Worm (Caenorhabditis elegans) whole organism, mixed stage, embryonic: ENCODE measurements around the gene fbxb-85.

Source experiments
- M03D4.4 ChIP-seq: sonication (generic microtip); optimal IDR thresholded peaks from 2 replicates; lab custom pipeline; 2017; ENCODE audit warnings: mild to moderate bottlenecking, missing genetic modification characterization, missing compliant biosample characterization
- bed-3 ChIP-seq: fragments of 200-800 bp; sonication (Bioruptor generic); optimal IDR thresholded peaks from 3 replicates; lab custom pipeline; 2018; ENCODE audit warnings: mild to moderate bottlenecking, missing genetic modification characterization, moderate library complexity, missing compliant biosample characterization
- blmp-1 ChIP-seq: fragments of 150-350 bp; optimal IDR thresholded peaks from 2 replicates; lab custom pipeline; 2014; ENCODE audit warnings: missing biosample characterization, missing genetic modification characterization
- ceh-39 ChIP-seq: fragments of 150-350 bp; optimal IDR thresholded peaks from 2 replicates; lab custom pipeline; 2014; ENCODE audit warnings: missing biosample characterization, missing genetic modification characterization
- ceh-43 ChIP-seq: fragments of 200-800 bp; sonication (Bioruptor generic); optimal IDR thresholded peaks from 2 replicates; lab custom pipeline; 2018; ENCODE audit warnings: mild to moderate bottlenecking, missing genetic modification characterization, moderate library complexity, missing compliant biosample characterization
- ceh-83 ChIP-seq: fragments of 200-800 bp; sonication (Bioruptor generic); optimal IDR thresholded peaks from 2 replicates; lab custom pipeline; 2018; ENCODE audit warnings: mild to moderate bottlenecking, missing genetic modification characterization, missing compliant biosample characterization
- ces-1 ChIP-seq: fragments of 150-350 bp; optimal IDR thresholded peaks from 2 replicates; lab custom pipeline; 2014; ENCODE audit warnings: missing biosample characterization, missing genetic modification reagents, missing genetic modification characterization
- cnd-1 ChIP-seq: fragments of 200-800 bp; sonication (Bioruptor generic); optimal IDR thresholded peaks from 2 replicates; lab custom pipeline; 2018; ENCODE audit warnings: mild to moderate bottlenecking, missing genetic modification characterization, missing compliant biosample characterization
- drap-1 ChIP-seq: fragments of 200-800 bp; sonication (Bioruptor generic); optimal IDR thresholded peaks from 3 replicates; lab custom pipeline; 2018; ENCODE audit warnings: mild to moderate bottlenecking, missing genetic modification characterization, missing compliant biosample characterization
- elt-1 ChIP-seq: sonication (generic microtip); optimal IDR thresholded peaks from 2 replicates; lab custom pipeline; 2017; ENCODE audit warnings: missing genetic modification characterization, mild to moderate bottlenecking, missing compliant biosample characterization, antibody characterized with exemption, moderate library complexity, borderline replicate concordance; ENCODE audit not compliant: insufficient read depth
- elt-3 ChIP-seq: fragments of 150-350 bp; optimal IDR thresholded peaks from 2 replicates; lab custom pipeline; 2014; ENCODE audit warnings: missing biosample characterization, missing genetic modification characterization
- flh-1 ChIP-seq: fragments of 200-800 bp; sonication (Bioruptor generic); optimal IDR thresholded peaks from 2 replicates; lab custom pipeline; 2018; ENCODE audit warnings: mild to moderate bottlenecking, missing genetic modification characterization, moderate library complexity, missing compliant biosample characterization
- ham-2 ChIP-seq: fragments of 200-800 bp; sonication (Bioruptor generic); optimal IDR thresholded peaks from 2 replicates; lab custom pipeline; 2018; ENCODE audit warnings: mild to moderate bottlenecking, missing genetic modification characterization, missing compliant biosample characterization
- hlh-1 ChIP-seq: fragments of 150-350 bp; optimal IDR thresholded peaks from 2 replicates; lab custom pipeline; 2014; ENCODE audit warnings: missing biosample characterization, missing genetic modification reagents, missing genetic modification characterization
- lin-13 ChIP-seq: fragments of 150-350 bp; optimal IDR thresholded peaks from 2 replicates; lab custom pipeline; 2014; ENCODE audit warnings: missing biosample characterization, missing genetic modification characterization
- lin-32 ChIP-seq: fragments of 200-800 bp; sonication (Bioruptor generic); optimal IDR thresholded peaks from 2 replicates; lab custom pipeline; 2018; ENCODE audit warnings: mild to moderate bottlenecking, missing genetic modification characterization, missing compliant biosample characterization
- lsy-2 ChIP-seq: fragments of 150-350 bp; optimal IDR thresholded peaks from 2 replicates; lab custom pipeline; 2014; ENCODE audit warnings: missing biosample characterization, missing genetic modification characterization
- mab-5 ChIP-seq: fragments of 150-350 bp; optimal IDR thresholded peaks from 2 replicates; lab custom pipeline; 2014; ENCODE audit warnings: missing biosample characterization, missing genetic modification characterization
- mep-1 ChIP-seq: fragments of 150-350 bp; optimal IDR thresholded peaks from 2 replicates; lab custom pipeline; 2017; ENCODE audit warnings: missing biosample characterization, missing genetic modification reagents, missing genetic modification characterization, inconsistent platforms
- mls-2 ChIP-seq: sonication (generic microtip); optimal IDR thresholded peaks from 2 replicates; lab custom pipeline; 2016; ENCODE audit warnings: mild to moderate bottlenecking, missing genetic modification characterization, moderate library complexity, missing compliant biosample characterization
- nhr-12 ChIP-seq: fragments of 150-350 bp; optimal IDR thresholded peaks from 2 replicates; lab custom pipeline; 2014; ENCODE audit warnings: missing biosample characterization, missing genetic modification characterization
- nhr-2 ChIP-seq: fragments of 150-350 bp; optimal IDR thresholded peaks from 2 replicates; lab custom pipeline; 2014; ENCODE audit warnings: missing biosample characterization, missing genetic modification characterization
- nhr-237 ChIP-seq: fragments of 150-350 bp; optimal IDR thresholded peaks from 2 replicates; lab custom pipeline; 2014; ENCODE audit warnings: missing biosample characterization, missing genetic modification characterization
- nhr-28 ChIP-seq: fragments of 150-350 bp; optimal IDR thresholded peaks from 2 replicates; lab custom pipeline; 2014; ENCODE audit warnings: missing biosample characterization, missing genetic modification characterization
- nhr-76 ChIP-seq: sonication (generic microtip); optimal IDR thresholded peaks from 2 replicates; lab custom pipeline; 2017; ENCODE audit warnings: missing biosample characterization, missing genetic modification characterization
- pha-4 ChIP-seq: fragments of 150-350 bp; optimal IDR thresholded peaks from 2 replicates; lab custom pipeline; 2018; ENCODE audit warnings: missing biosample characterization, missing genetic modification reagents, missing genetic modification characterization
- sem-2 ChIP-seq: fragments of 200-800 bp; sonication (Bioruptor generic); optimal IDR thresholded peaks from 2 replicates; lab custom pipeline; 2018; ENCODE audit warnings: mild to moderate bottlenecking, missing genetic modification characterization, missing compliant biosample characterization
- snpc-4 ChIP-seq: fragments of 150-350 bp; optimal IDR thresholded peaks from 2 replicates; lab custom pipeline; 2014; ENCODE audit warnings: missing biosample characterization, missing genetic modification characterization
- sptf-1 ChIP-seq: sonication (generic microtip); optimal IDR thresholded peaks from 2 replicates; lab custom pipeline; 2017; ENCODE audit warnings: mild to moderate bottlenecking, missing genetic modification characterization, moderate library complexity, missing compliant biosample characterization
- tbx-8 ChIP-seq: fragments of 200-800 bp; sonication (Bioruptor generic); optimal IDR thresholded peaks from 2 replicates; lab custom pipeline; 2018; ENCODE audit warnings: mild to moderate bottlenecking, missing genetic modification characterization, moderate library complexity, missing compliant biosample characterization
- unc-120 ChIP-seq: sonication (generic microtip); optimal IDR thresholded peaks from 2 replicates; lab custom pipeline; 2017; ENCODE audit warnings: missing genetic modification characterization, missing compliant biosample characterization; ENCODE audit not compliant: poor library complexity, severe bottlenecking
- unc-39 ChIP-seq: fragments of 150-350 bp; optimal IDR thresholded peaks from 2 replicates; lab custom pipeline; 2014; ENCODE audit warnings: missing biosample characterization, missing genetic modification characterization
- unc-62 ChIP-seq: fragments of 150-350 bp; optimal IDR thresholded peaks from 2 replicates; lab custom pipeline; 2014; ENCODE audit warnings: missing biosample characterization, missing genetic modification reagents, missing genetic modification characterization
- zip-8 ChIP-seq: fragments of 150-350 bp; optimal IDR thresholded peaks from 2 replicates; lab custom pipeline; 2014; ENCODE audit warnings: missing biosample characterization, missing genetic modification characterization
- ztf-11 ChIP-seq: fragments of 150-350 bp; optimal IDR thresholded peaks from 2 replicates; lab custom pipeline; 2014; ENCODE audit warnings: missing biosample characterization, missing genetic modification characterization

The fbxb-85 gene

DNA sequence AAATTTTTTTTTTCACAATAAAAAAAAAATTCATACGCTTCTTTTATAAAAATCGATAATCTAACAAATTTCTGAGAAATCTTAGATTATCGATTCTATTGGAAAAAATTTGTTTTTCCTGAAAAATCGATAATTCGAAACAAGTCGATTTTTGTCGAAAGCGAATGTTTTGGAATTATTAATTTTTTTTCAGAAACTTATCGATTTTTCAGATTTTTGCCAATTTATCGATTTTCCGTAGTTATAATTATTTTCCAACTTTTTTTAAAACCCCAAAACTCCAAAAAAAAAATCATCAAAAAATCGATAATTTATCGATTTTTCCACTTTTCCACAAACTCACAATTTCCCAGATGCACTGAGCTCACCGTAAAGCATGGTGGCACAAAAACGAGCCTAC is 12.6 kb upstream of the fbxb-85 start:
- no peak for TF ChIP-seq cnd-1 (tag; lab: Kevin White, UChicago)
- TF ChIP-seq, all 35 proteins: peak for 0

DNA sequence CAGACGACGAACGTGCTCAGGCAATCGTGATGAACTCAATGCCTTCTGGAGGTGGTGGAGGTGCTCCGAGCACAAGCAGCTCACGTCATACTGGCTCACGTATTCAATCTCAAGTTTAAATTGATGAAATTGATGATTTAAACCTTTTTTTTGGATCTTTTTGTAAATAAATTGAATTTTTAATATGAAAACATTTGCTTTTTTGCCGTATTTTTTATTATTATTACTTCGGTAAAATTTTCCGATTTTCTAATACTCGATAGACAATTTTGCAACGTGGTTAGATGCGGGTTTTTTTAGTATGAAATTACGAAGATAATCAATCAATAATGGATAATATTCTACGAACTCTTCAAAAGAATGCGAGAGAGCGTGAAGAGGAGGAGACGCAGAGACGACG is 9.2 kb upstream of the fbxb-85 start, which contains the start of gene oxi-1:
Gene oxi-1 (plus strand): TSS at position 301 of the 400 bp plus-strand sequence.
- TF ChIP-seq lin-13 = no peak

DNA sequence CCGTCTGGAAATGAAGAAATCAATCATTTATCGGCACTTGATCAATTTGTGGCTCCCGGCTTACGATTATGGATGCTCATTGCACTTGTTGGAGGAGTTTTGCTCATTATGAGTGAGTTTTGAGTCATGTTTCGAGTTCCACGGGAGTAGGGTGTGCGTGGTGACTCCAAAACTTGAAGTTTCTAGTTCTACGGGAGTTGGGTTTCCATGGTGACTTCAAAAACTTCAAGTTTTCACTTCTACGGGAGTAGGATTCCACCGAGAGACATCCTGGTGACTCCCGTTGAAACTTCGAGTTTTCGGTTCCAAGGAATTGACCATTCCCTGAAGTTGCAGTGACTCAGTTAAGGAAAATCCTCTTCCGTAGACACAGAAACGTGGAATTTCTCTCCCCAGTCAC is 8.1 kb upstream of the fbxb-85 start:
- no peak for TF ChIP-seq ces-1
- no peak for TF ChIP-seq ztf-11 (tag; lab: Kevin White, UChicago)
- no peak for TF ChIP-seq M03D4.4 (tag; lab: Kevin White, UChicago)
- no peak for TF ChIP-seq flh-1 (GFP tag; lab: Kevin White, UChicago)
- TF ChIP-seq cnd-1 (tag; lab: Kevin White, UChicago) = peak; percentile 77
- TF ChIP-seq sptf-1 (tag; lab: Kevin White, UChicago) = peak; percentile 51
- peak; percentile 35 for TF ChIP-seq bed-3 (GFP tag; lab: Kevin White, UChicago)
- TF ChIP-seq nhr-2 (tag; lab: Kevin White, UChicago) = no peak
- TF ChIP-seq mls-2 (tag; lab: Kevin White, UChicago) = peak; percentile 26
- TF ChIP-seq drap-1 (GFP tag; lab: Kevin White, UChicago) = peak; percentile 33
- no peak for TF ChIP-seq unc-62 (GFP tag; lab: Kevin White, UChicago)
- TF ChIP-seq sem-2 = no peak
- no peak for TF ChIP-seq unc-39
- no peak for TF ChIP-seq hlh-1
- TF ChIP-seq tbx-8 (GFP tag; lab: Kevin White, UChicago) = no peak
- no peak for TF ChIP-seq lsy-2 (tag; lab: Kevin White, UChicago)
- TF ChIP-seq lin-32 (GFP tag; lab: Kevin White, UChicago) = peak; percentile 53
- no peak for TF ChIP-seq elt-3
- TF ChIP-seq ceh-43 (GFP tag; lab: Kevin White, UChicago) = no peak
- no peak for TF ChIP-seq elt-1
- no peak for TF ChIP-seq nhr-237 (tag; lab: Kevin White, UChicago)
- TF ChIP-seq pha-4 = no peak
- no peak for TF ChIP-seq ham-2
- no peak for TF ChIP-seq mep-1
- peak; percentile 68 for TF ChIP-seq ceh-83 (GFP tag; lab: Kevin White, UChicago)
- TF ChIP-seq nhr-12 (tag; lab: Kevin White, UChicago) = no peak
- TF ChIP-seq blmp-1 = no peak
- no peak for TF ChIP-seq unc-120 (tag; lab: Kevin White, UChicago)
- no peak for TF ChIP-seq zip-8 (tag; lab: Kevin White, UChicago)
- TF ChIP-seq ceh-39 (tag; lab: Kevin White, UChicago) = no peak
- TF ChIP-seq nhr-28 (tag; lab: Kevin White, UChicago) = no peak
- no peak for TF ChIP-seq lin-13
- TF ChIP-seq mab-5 (tag; lab: Kevin White, UChicago) = no peak
- TF ChIP-seq snpc-4 (tag; lab: Kevin White, UChicago) = no peak
- TF ChIP-seq nhr-76 = no peak

DNA sequence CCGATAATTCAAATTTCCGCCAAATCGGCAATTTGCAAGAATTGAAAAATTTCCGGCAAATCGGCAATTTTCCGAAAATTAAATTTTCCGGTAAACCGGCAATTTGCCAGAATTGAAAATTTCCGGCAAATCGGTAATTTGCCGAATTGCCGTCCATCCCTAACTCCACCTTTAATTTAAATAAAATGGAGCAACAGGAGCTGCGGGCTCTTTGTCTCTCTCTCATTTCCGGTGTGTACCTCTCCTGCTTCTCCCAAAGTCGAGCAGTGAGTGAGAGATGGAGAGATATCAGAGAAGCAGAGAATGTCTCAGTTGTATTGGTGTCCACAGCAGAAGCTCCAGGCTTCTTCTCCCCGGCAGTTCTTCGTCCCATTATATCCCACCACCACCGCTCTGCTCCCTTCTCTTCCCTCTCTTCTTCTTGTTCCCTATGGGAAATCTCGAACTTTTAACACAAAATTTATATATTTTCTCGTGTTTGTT is 6.7 kb upstream of the fbxb-85 start, which contains the start of gene Y39A1C.1:
Gene Y39A1C.1 (plus strand): TSS at position 51 of the 483 bp plus-strand sequence.
- TF ChIP-seq ceh-83 (GFP tag; lab: Kevin White, UChicago) = no peak
- TF ChIP-seq hlh-1 = peak; percentile 7
- no peak for TF ChIP-seq lin-32 (GFP tag; lab: Kevin White, UChicago)
- no peak for TF ChIP-seq lin-13
- no peak for TF ChIP-seq pha-4
- no peak for TF ChIP-seq mab-5 (tag; lab: Kevin White, UChicago)
- peak; percentile 16 for TF ChIP-seq mls-2 (tag; lab: Kevin White, UChicago)
- no peak for TF ChIP-seq cnd-1 (tag; lab: Kevin White, UChicago)
- TF ChIP-seq ztf-11 (tag; lab: Kevin White, UChicago) = no peak
- peak; percentile 6 for TF ChIP-seq lsy-2 (tag; lab: Kevin White, UChicago)
- no peak for TF ChIP-seq ham-2
- TF ChIP-seq nhr-2 (tag; lab: Kevin White, UChicago) = no peak
- TF ChIP-seq unc-39 = no peak
- TF ChIP-seq sptf-1 (tag; lab: Kevin White, UChicago) = peak; percentile 10
- no peak for TF ChIP-seq drap-1 (GFP tag; lab: Kevin White, UChicago)
- peak; percentile 20 for TF ChIP-seq mep-1
- TF ChIP-seq unc-120 (tag; lab: Kevin White, UChicago) = peak; percentile 81
- no peak for TF ChIP-seq zip-8 (tag; lab: Kevin White, UChicago)
- TF ChIP-seq ces-1 = peak; percentile 47
- no peak for TF ChIP-seq sem-2
